Worm (Caenorhabditis elegans) whole organism, mixed stage, embryonic: Measurements from ENCODE around the gene C46G7.2.

ENCODE experiments used
- blmp-1 ChIP-seq: fragments of 150-350 bp; optimal IDR thresholded peaks from 2 replicates; lab custom pipeline; 2014; ENCODE audit warnings: missing biosample characterization, missing genetic modification characterization
- unc-62 ChIP-seq: fragments of 150-350 bp; optimal IDR thresholded peaks from 2 replicates; lab custom pipeline; 2014; ENCODE audit warnings: missing biosample characterization, missing genetic modification reagents, missing genetic modification characterization

- TF ChIP-seq blmp-1 (tag; lab: Kevin White, UChicago), result no peak
- peak; percentile 39 for TF ChIP-seq unc-62 (GFP tag; lab: Kevin White, UChicago)
Observed at ce11 chrIV:5967035-5967499, 47.9 kb upstream of the C46G7.2 start.
